Worm (Caenorhabditis elegans) whole organism, L2 larva: ENCODE results near the gene pho-8.

Experiments
- C34F6.9 ChIP-seq: fragments of 150-350 bp; optimal IDR thresholded peaks from 2 replicates; lab custom pipeline; 2014; ENCODE audit warnings: missing biosample characterization, missing genetic modification characterization
- F13H6.1 ChIP-seq: sonication (generic microtip); optimal IDR thresholded peaks from 2 replicates; lab custom pipeline; 2016; ENCODE audit warnings: missing genetic modification characterization, missing compliant biosample characterization
- Y55F3AM.14 ChIP-seq: fragments of 200-800 bp; sonication (Bioruptor generic); optimal IDR thresholded peaks from 2 replicates; lab custom pipeline; 2018; ENCODE audit warnings: mild to moderate bottlenecking, missing genetic modification characterization, missing compliant biosample characterization
- alr-1 ChIP-seq: fragments of 150-350 bp; optimal IDR thresholded peaks from 2 replicates; lab custom pipeline; 2014; ENCODE audit warnings: missing biosample characterization, missing genetic modification characterization
- aly-2 ChIP-seq: fragments of 150-350 bp; optimal IDR thresholded peaks from 2 replicates; lab custom pipeline; 2014; ENCODE audit warnings: missing biosample characterization, missing genetic modification characterization
- blmp-1 ChIP-seq: sonication (generic microtip); optimal IDR thresholded peaks from 2 replicates; lab custom pipeline; 2017; ENCODE audit warnings: missing genetic modification characterization, mild to moderate bottlenecking, missing compliant biosample characterization, antibody characterized with exemption, moderate library complexity; ENCODE audit not compliant: insufficient read depth
- crh-2 ChIP-seq: sonication (generic microtip); optimal IDR thresholded peaks from 2 replicates; lab custom pipeline; 2017; ENCODE audit warnings: missing biosample characterization, missing genetic modification characterization
- egl-27 ChIP-seq: sonication (generic microtip); optimal IDR thresholded peaks from 3 replicates; lab custom pipeline; 2017; ENCODE audit warnings: missing biosample characterization, missing genetic modification reagents, missing genetic modification characterization
- elt-1 ChIP-seq: fragments of 150-350 bp; optimal IDR thresholded peaks from 2 replicates; lab custom pipeline; 2014; ENCODE audit warnings: missing biosample characterization, missing genetic modification characterization
- elt-3 ChIP-seq: sonication (generic microtip); optimal IDR thresholded peaks from 2 replicates; lab custom pipeline; 2017; ENCODE audit warnings: missing biosample characterization, missing genetic modification characterization
- fos-1 ChIP-seq: fragments of 150-350 bp; optimal IDR thresholded peaks from 2 replicates; lab custom pipeline; 2014; ENCODE audit warnings: missing biosample characterization, missing genetic modification characterization
- gmeb-1 ChIP-seq: fragments of 150-350 bp; optimal IDR thresholded peaks from 2 replicates; lab custom pipeline; 2014; ENCODE audit warnings: missing biosample characterization, missing genetic modification characterization
- lin-11 ChIP-seq: fragments of 150-350 bp; sonication (generic microtip); optimal IDR thresholded peaks from 2 replicates; lab custom pipeline; 2014; ENCODE audit warnings: missing biosample characterization, missing genetic modification characterization, inconsistent platforms, mixed read lengths
- lin-39 ChIP-seq: fragments of 150-350 bp; optimal IDR thresholded peaks from 2 replicates; lab custom pipeline; 2014; ENCODE audit warnings: missing biosample characterization, missing genetic modification reagents, missing genetic modification characterization
- lsy-2 ChIP-seq, 2 experiments: fragments of 150-350 bp in 1 of 2; sonication (generic microtip) in 1 of 2; optimal IDR thresholded peaks; 2 replicates each; lab custom pipeline; 2014 to 2017; ENCODE audit warnings: missing biosample characterization in 2 of 2, missing genetic modification characterization in 2 of 2
- mab-5 ChIP-seq: fragments of 150-350 bp; optimal IDR thresholded peaks from 2 replicates; lab custom pipeline; 2014; ENCODE audit warnings: missing biosample characterization, missing genetic modification characterization
- mbf-1 ChIP-seq: sonication (generic microtip); optimal IDR thresholded peaks from 2 replicates; lab custom pipeline; 2017; ENCODE audit warnings: missing biosample characterization, missing genetic modification characterization
- mdl-1 ChIP-seq, 2 experiments: fragments of 150-350 bp in 1 of 2; sonication (generic microtip) in 1 of 2; optimal IDR thresholded peaks; 2 replicates each; lab custom pipeline; 2017; ENCODE audit warnings: missing biosample characterization in 2 of 2, missing genetic modification characterization in 2 of 2
- nhr-10 ChIP-seq: sonication (generic microtip); optimal IDR thresholded peaks from 2 replicates; lab custom pipeline; 2017; ENCODE audit warnings: missing biosample characterization, missing genetic modification characterization
- nhr-11 ChIP-seq: fragments of 150-350 bp; optimal IDR thresholded peaks from 2 replicates; lab custom pipeline; 2014; ENCODE audit warnings: missing biosample characterization, missing genetic modification characterization
- nhr-12 ChIP-seq: fragments of 150-350 bp; optimal IDR thresholded peaks from 2 replicates; lab custom pipeline; 2014; ENCODE audit warnings: missing biosample characterization, missing genetic modification characterization
- nhr-129 ChIP-seq: fragments of 150-350 bp; optimal IDR thresholded peaks from 2 replicates; lab custom pipeline; 2014; ENCODE audit warnings: missing biosample characterization, missing genetic modification characterization
- nhr-21 ChIP-seq: fragments of 150-350 bp; optimal IDR thresholded peaks from 2 replicates; lab custom pipeline; 2014; ENCODE audit warnings: missing biosample characterization, missing genetic modification characterization
- nhr-23 ChIP-seq: fragments of 150-350 bp; optimal IDR thresholded peaks from 2 replicates; lab custom pipeline; 2014; ENCODE audit warnings: missing biosample characterization, missing genetic modification reagents, missing genetic modification characterization
- nhr-25 ChIP-seq: fragments of 150-350 bp; sonication (generic microtip); optimal IDR thresholded peaks from 3 replicates; lab custom pipeline; 2014; ENCODE audit warnings: missing biosample characterization, missing genetic modification characterization
- nhr-6 ChIP-seq: fragments of 150-350 bp; optimal IDR thresholded peaks from 2 replicates; lab custom pipeline; 2014; ENCODE audit warnings: missing biosample characterization, missing genetic modification characterization
- nhr-77 ChIP-seq: fragments of 150-350 bp; optimal IDR thresholded peaks from 2 replicates; lab custom pipeline; 2014; ENCODE audit warnings: missing biosample characterization, missing genetic modification characterization
- peb-1 ChIP-seq: fragments of 150-350 bp; optimal IDR thresholded peaks from 2 replicates; lab custom pipeline; 2014; ENCODE audit warnings: missing biosample characterization, missing genetic modification characterization
- sem-4 ChIP-seq: fragments of 150-350 bp; optimal IDR thresholded peaks from 2 replicates; lab custom pipeline; 2014; ENCODE audit warnings: missing biosample characterization, missing genetic modification reagents, missing genetic modification characterization
- skn-1 ChIP-seq: sonication (generic microtip); optimal IDR thresholded peaks from 2 replicates; lab custom pipeline; 2017; ENCODE audit warnings: missing biosample characterization, missing genetic modification characterization
- sma-3 ChIP-seq: sonication (generic microtip); optimal IDR thresholded peaks from 2 replicates; lab custom pipeline; 2016; ENCODE audit warnings: missing genetic modification reagents, missing genetic modification characterization, missing compliant biosample characterization
- sma-9 ChIP-seq, 2 experiments: fragments of 150-350 bp in 1 of 2; sonication (generic microtip) in 1 of 2; optimal IDR thresholded peaks; 2 replicates each; lab custom pipeline; 2014 to 2016; ENCODE audit warnings: missing genetic modification characterization in 2 of 2, mild to moderate bottlenecking in 1 of 2, missing biosample characterization in 1 of 2, missing compliant biosample characterization in 1 of 2, missing genetic modification reagents in 1 of 2, moderate library complexity in 1 of 2
- unc-39 ChIP-seq: fragments of 150-350 bp; optimal IDR thresholded peaks from 2 replicates; lab custom pipeline; 2014; ENCODE audit warnings: missing biosample characterization, missing genetic modification characterization
- unc-62 ChIP-seq: fragments of 150-350 bp; optimal IDR thresholded peaks from 2 replicates; lab custom pipeline; 2014; ENCODE audit warnings: missing biosample characterization, missing genetic modification reagents, missing genetic modification characterization
- ztf-1 ChIP-seq: fragments of 200-800 bp; sonication (Bioruptor generic); conservative IDR thresholded peaks from 2 replicates; pipeline ENCODE4 v1.3.6; 2022; ENCODE audit warnings: missing genetic modification characterization, missing compliant biosample characterization
- ztf-11 ChIP-seq: sonication (generic microtip); optimal IDR thresholded peaks from 2 replicates; lab custom pipeline; 2017; ENCODE audit warnings: missing biosample characterization, missing genetic modification characterization
- ztf-4 ChIP-seq: fragments of 150-350 bp; optimal IDR thresholded peaks from 2 replicates; lab custom pipeline; 2014; ENCODE audit warnings: missing biosample characterization, missing genetic modification characterization

The pho-8 gene

DNA sequence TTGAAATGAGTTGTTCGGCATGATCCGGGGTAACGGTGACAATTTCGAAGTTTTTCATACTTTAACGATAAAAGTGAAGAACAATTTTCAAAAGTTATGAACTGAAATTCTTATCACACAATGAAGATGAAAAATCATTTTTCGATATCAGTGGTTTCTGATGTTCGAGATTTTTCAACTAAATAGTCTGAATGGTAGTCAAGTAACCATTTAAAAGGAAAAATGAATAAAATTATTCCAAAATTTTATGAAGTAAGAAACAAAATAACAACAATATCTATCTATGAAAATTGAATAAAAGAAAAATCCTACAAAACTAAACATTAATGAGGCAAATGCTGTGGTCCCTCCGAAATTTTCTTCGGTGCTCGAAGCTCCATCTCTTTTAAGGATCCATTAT lies 7.8 kb upstream of the pho-8 start, which contains the start of gene D2023.4:
TSS of gene D2023.4 (minus strand) at position 101 of the 400 bp plus-strand sequence.
- TF ChIP-seq gmeb-1: no peak
- peak; percentile 14 for TF ChIP-seq fos-1

DNA sequence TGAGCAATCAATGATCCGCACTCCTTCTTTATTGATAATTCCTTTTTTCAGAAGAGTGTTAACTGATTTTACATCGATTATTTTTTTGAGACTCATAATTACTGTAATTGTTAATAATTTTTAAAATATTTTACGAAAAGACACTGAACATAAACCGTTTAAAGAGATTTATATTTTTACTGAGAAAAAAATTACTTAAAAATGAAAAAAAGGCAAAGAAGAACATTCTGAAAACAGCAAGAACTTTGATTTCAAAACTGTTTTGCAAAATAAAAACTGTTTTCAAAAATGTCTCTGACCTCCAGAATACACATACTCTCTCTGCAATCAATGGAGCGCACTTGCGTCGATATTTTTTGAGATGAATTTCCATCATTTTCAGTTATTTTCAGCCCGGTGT lies 6.5 kb upstream of the pho-8 start, which contains the start of the genes mpst-1 and D2023.6:
TSS of gene mpst-1 (minus strand) at position 101 of the 400 bp plus-strand sequence.
TSS of gene D2023.6 (plus strand) at position 388 of the 400 bp plus-strand sequence.
- TF ChIP-seq nhr-21 (tag; lab: Kevin White, UChicago): no peak
- peak; percentile 4 for TF ChIP-seq C34F6.9 (tag; lab: Kevin White, UChicago)
- no peak for TF ChIP-seq elt-1
- no peak for TF ChIP-seq ztf-11 (tag; lab: Kevin White, UChicago)
- TF ChIP-seq mab-5 (tag; lab: Kevin White, UChicago): no peak
- no peak for TF ChIP-seq lin-39 (tag; lab: Kevin White, UChicago)
- TF ChIP-seq sma-3 (GFP tag; lab: Kevin White, UChicago): no peak

DNA sequence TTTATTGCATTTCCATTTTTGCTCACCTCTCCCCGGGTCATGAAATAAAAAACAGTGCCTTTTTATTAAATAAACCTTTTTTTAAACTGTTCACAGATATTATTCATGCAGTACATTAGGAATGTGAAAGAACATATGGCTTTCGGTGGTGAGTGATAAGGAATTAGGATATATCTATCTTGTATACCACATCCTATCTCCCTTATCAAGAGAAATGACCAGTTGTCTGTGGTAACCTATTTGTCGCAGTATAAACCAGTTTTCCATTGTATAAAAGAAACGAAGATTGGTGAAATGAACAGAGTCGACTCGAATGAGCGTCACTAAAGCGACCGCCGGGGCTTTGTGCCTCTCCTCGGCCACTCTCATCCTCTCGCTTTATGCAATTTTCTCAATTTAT lies 4.1 kb upstream of the pho-8 start, which contains the start of gene col-158:
TSS of gene col-158 (plus strand) at position 301 of the 400 bp plus-strand sequence.
- TF ChIP-seq sma-3 (GFP tag; lab: Kevin White, UChicago) (no peak), mbf-1 (tag; lab: Kevin White, UChicago) (no peak), nhr-25 (tag; lab: Kevin White, UChicago) (no peak)

DNA sequence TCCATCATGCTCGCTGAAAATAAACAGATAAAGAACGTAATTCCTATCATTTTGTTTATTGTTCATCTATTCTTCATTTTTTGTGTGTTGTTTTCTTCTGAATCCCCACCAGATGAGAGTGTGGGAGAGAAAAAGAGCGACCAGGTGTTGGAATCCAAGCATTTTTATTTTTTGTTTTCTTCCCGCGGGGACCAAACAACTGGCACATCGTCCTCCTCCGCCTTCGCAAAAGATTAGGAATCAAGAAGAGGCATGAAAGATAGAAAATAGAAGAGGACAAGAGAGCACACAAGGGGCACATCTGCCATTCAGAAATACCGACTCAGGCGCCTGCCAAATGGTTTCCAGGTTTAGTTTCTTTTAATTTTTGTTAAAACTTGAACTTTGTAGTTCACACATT lies 2.7 kb downstream of the pho-8 start, which contains the start of gene R13H4.2:
TSS of gene R13H4.2 (plus strand) at position 319 of the 400 bp plus-strand sequence.
- TF ChIP-seq sma-9 (GFP tag; optimal IDR thresholded peaks at IDR 0.05; lab: Kevin White, UChicago): peak; percentile 15
- TF ChIP-seq sma-9 (tag; optimal IDR thresholded peaks at IDR 0.05; lab: Kevin White, UChicago): no peak
- no peak for TF ChIP-seq nhr-6 (tag; lab: Kevin White, UChicago)
- TF ChIP-seq egl-27 (tag; lab: Kevin White, UChicago): no peak
- peak; percentile 18 for TF ChIP-seq nhr-129 (tag; lab: Kevin White, UChicago)
- peak; percentile 36 for TF ChIP-seq F13H6.1 (tag; lab: Kevin White, UChicago)
- peak in 1 of 2 experiments; percentile 22 for TF ChIP-seq lsy-2 (tag; optimal IDR thresholded peaks at IDR 0.05; lab: Kevin White, UChicago)
- TF ChIP-seq, all 48 proteins: peak for 4

DNA sequence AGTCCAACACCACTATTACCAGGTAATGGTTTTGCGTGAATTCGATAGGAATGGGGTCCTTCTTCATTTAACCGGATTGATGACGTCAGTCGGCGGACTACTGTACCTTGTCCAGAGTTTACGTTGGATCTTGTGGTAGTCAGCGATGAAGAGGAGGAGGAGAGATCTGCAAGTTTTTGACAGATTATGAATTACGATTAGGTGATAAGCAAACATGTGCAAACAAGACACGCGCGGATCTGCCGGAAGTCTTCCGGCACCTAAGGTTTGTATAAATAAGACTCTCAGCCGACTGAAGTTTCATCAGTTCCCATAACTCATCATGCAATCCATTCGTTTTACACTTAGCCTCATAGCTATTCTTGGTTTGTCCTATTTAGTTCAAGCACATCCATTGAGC lies 5.8 kb downstream of the pho-8 start, which contains the start of gene idpb-5:
TSS of gene idpb-5 (plus strand) at position 301 of the 400 bp plus-strand sequence.
- no peak for TF ChIP-seq sem-4 (tag; lab: Kevin White, UChicago)
- TF ChIP-seq nhr-10 (tag; lab: Kevin White, UChicago): no peak
- TF ChIP-seq lin-11 (tag; lab: Kevin White, UChicago): no peak
- no peak for TF ChIP-seq nhr-23
- TF ChIP-seq nhr-129 (tag; lab: Kevin White, UChicago): no peak
- TF ChIP-seq nhr-12 (tag; lab: Kevin White, UChicago): no peak
- no peak for TF ChIP-seq crh-2 (tag; lab: Kevin White, UChicago)
- TF ChIP-seq skn-1 (tag; lab: Kevin White, UChicago): no peak
- no peak for TF ChIP-seq unc-62 (GFP tag; lab: Kevin White, UChicago)
- TF ChIP-seq nhr-21 (tag; lab: Kevin White, UChicago): no peak
- TF ChIP-seq blmp-1 (tag; lab: Kevin White, UChicago): no peak
- TF ChIP-seq ztf-4: no peak
- no peak for TF ChIP-seq peb-1
- no peak for TF ChIP-seq mdl-1 (tag; optimal IDR thresholded peaks at IDR 0.05; lab: Kevin White, UChicago)
- TF ChIP-seq C34F6.9 (tag; lab: Kevin White, UChicago): no peak
- no peak for TF ChIP-seq elt-1
- no peak for TF ChIP-seq unc-39 (tag; lab: Kevin White, UChicago)

DNA sequence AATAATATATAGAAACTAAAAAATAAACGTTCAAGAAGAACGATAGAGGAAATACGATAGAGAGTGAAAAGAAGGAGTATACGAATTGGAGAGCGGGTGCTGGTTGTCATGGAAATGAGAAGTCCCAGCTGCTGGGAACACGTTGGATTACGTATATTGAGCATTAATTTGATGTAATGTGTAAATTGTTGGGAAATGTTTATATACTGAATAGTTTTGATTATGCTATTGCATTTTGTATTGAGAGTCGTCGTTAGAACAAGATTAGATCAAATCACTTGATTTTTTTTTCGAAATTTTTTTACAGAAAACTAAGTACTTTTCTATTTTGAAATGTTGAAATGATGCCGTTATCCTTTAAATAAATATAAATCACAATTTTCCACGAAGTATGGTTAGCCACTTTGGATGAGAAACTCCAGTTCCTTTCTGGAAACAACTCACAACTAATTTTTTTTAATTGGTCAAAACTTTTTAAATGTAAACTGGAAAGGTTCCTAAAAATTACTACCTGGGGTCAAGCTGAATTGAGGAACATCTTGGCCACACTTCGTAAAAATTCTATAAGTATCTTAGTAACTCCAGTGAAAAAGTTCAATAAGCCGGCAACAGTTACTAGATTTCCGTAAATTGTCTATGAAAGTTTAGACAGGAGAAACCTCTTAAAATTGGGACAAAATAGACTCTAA lies 10.4 kb downstream of the pho-8 start, which contains the start of gene nphp-4:
TSS of gene nphp-4 (minus strand) at position 51 of the 689 bp plus-strand sequence.
- no peak for TF ChIP-seq blmp-1 (tag; lab: Kevin White, UChicago)
- TF ChIP-seq alr-1: no peak
- TF ChIP-seq Y55F3AM.14 (GFP tag; lab: Kevin White, UChicago): no peak
- no peak for TF ChIP-seq nhr-25 (tag; lab: Kevin White, UChicago)
- TF ChIP-seq aly-2 (tag; lab: Kevin White, UChicago): no peak
- no peak for TF ChIP-seq elt-3 (tag; lab: Kevin White, UChicago)
- no peak for TF ChIP-seq peb-1
- TF ChIP-seq ztf-1: no peak
- no peak for TF ChIP-seq unc-62 (GFP tag; lab: Kevin White, UChicago)
- TF ChIP-seq nhr-6 (tag; lab: Kevin White, UChicago): no peak
- no peak for TF ChIP-seq nhr-11 (tag; lab: Kevin White, UChicago)
- TF ChIP-seq nhr-10 (tag; lab: Kevin White, UChicago): no peak
- TF ChIP-seq unc-39 (tag; lab: Kevin White, UChicago): no peak
- TF ChIP-seq nhr-77 (tag; lab: Kevin White, UChicago): no peak
- TF ChIP-seq mbf-1 (tag; lab: Kevin White, UChicago): no peak
